Worm (Caenorhabditis elegans) whole organism, mixed stage, embryonic: ENCODE data around the gene Y56A3A.28.

Source experiments
- ceh-39 ChIP-seq: fragments of 150-350 bp; optimal IDR thresholded peaks from 2 replicates; lab custom pipeline; 2014; ENCODE audit warnings: missing biosample characterization, missing genetic modification characterization
- ceh-43 ChIP-seq: fragments of 200-800 bp; sonication (Bioruptor generic); optimal IDR thresholded peaks from 2 replicates; lab custom pipeline; 2018; ENCODE audit warnings: mild to moderate bottlenecking, missing genetic modification characterization, moderate library complexity, missing compliant biosample characterization
- ceh-83 ChIP-seq: fragments of 200-800 bp; sonication (Bioruptor generic); optimal IDR thresholded peaks from 2 replicates; lab custom pipeline; 2018; ENCODE audit warnings: mild to moderate bottlenecking, missing genetic modification characterization, missing compliant biosample characterization
- cnd-1 ChIP-seq: fragments of 200-800 bp; sonication (Bioruptor generic); optimal IDR thresholded peaks from 2 replicates; lab custom pipeline; 2018; ENCODE audit warnings: mild to moderate bottlenecking, missing genetic modification characterization, missing compliant biosample characterization
- flh-1 ChIP-seq: fragments of 200-800 bp; sonication (Bioruptor generic); optimal IDR thresholded peaks from 2 replicates; lab custom pipeline; 2018; ENCODE audit warnings: mild to moderate bottlenecking, missing genetic modification characterization, moderate library complexity, missing compliant biosample characterization
- lin-13 ChIP-seq: fragments of 150-350 bp; optimal IDR thresholded peaks from 2 replicates; lab custom pipeline; 2014; ENCODE audit warnings: missing biosample characterization, missing genetic modification characterization
- nhr-28 ChIP-seq: fragments of 150-350 bp; optimal IDR thresholded peaks from 2 replicates; lab custom pipeline; 2014; ENCODE audit warnings: missing biosample characterization, missing genetic modification characterization
- nhr-76 ChIP-seq: sonication (generic microtip); optimal IDR thresholded peaks from 2 replicates; lab custom pipeline; 2017; ENCODE audit warnings: missing biosample characterization, missing genetic modification characterization
- pha-4 ChIP-seq: fragments of 150-350 bp; optimal IDR thresholded peaks from 2 replicates; lab custom pipeline; 2018; ENCODE audit warnings: missing biosample characterization, missing genetic modification reagents, missing genetic modification characterization
- snpc-4 ChIP-seq: fragments of 150-350 bp; optimal IDR thresholded peaks from 2 replicates; lab custom pipeline; 2014; ENCODE audit warnings: missing biosample characterization, missing genetic modification characterization

DNA sequence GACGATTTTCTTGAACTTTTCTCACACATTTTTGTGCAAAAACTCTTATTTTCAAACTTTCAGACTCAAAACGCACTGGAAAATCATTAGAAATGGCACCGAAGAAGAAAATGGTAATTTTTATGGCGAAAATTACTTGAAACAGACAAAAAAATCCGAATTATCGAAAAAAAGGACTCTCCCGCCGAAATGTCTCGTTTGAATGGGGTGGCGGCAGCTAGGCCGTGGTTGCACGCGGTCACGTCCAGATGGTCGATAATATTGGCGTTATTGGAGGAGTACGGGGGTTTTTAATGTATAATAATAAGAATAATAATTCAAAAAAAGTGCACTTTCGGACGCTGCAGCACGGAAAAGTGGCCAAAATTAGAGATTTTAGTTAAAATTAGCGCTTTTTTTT lies 3.2 kb upstream of the Y56A3A.28 start, which contains the start of gene Y56A3A.31:
- no peak for TF ChIP-seq ceh-43 (GFP tag; lab: Kevin White, UChicago)
- TF ChIP-seq flh-1 (GFP tag; lab: Kevin White, UChicago), result no peak
- TF ChIP-seq lin-13, result no peak
- no peak for TF ChIP-seq nhr-28
- TF ChIP-seq pha-4 (tag; lab: Kevin White, UChicago), result no peak
- no peak for TF ChIP-seq cnd-1 (tag; lab: Kevin White, UChicago)
- no peak for TF ChIP-seq ceh-83
- TF ChIP-seq snpc-4, result no peak
- TF ChIP-seq ceh-39 (tag; lab: Kevin White, UChicago), result peak; percentile 61
- TF ChIP-seq nhr-76, result no peak
